Worm (Caenorhabditis elegans) whole organism, L2 larva: ENCODE measurements around the gene fbxl-3.
"Not testable (repeated sequence)": the region's sequence is repeated elsewhere in the genome, so short reads cannot be mapped to it uniquely, and the experiment has no call there.

Experiments
- C34F6.9 ChIP-seq: fragments of 150-350 bp; optimal IDR thresholded peaks from 2 replicates; lab custom pipeline; 2014; ENCODE audit warnings: missing biosample characterization, missing genetic modification characterization
- F13H6.1 ChIP-seq: sonication (generic microtip); optimal IDR thresholded peaks from 2 replicates; lab custom pipeline; 2016; ENCODE audit warnings: missing genetic modification characterization, missing compliant biosample characterization
- R02D3.7 ChIP-seq: fragments of 150-350 bp; optimal IDR thresholded peaks from 2 replicates; lab custom pipeline; 2014; ENCODE audit warnings: missing biosample characterization, missing genetic modification characterization
- Y55F3AM.14 ChIP-seq: fragments of 200-800 bp; sonication (Bioruptor generic); optimal IDR thresholded peaks from 2 replicates; lab custom pipeline; 2018; ENCODE audit warnings: mild to moderate bottlenecking, missing genetic modification characterization, missing compliant biosample characterization
- ZK546.5 ChIP-seq: sonication (generic microtip); optimal IDR thresholded peaks from 2 replicates; lab custom pipeline; 2017; ENCODE audit warnings: missing biosample characterization, missing genetic modification characterization
- blmp-1 ChIP-seq: sonication (generic microtip); optimal IDR thresholded peaks from 2 replicates; lab custom pipeline; 2017; ENCODE audit warnings: missing genetic modification characterization, mild to moderate bottlenecking, missing compliant biosample characterization, antibody characterized with exemption, moderate library complexity; ENCODE audit not compliant: insufficient read depth
- ceh-16 ChIP-seq: fragments of 150-350 bp; optimal IDR thresholded peaks from 2 replicates; lab custom pipeline; 2014; ENCODE audit warnings: missing biosample characterization, missing genetic modification characterization
- ceh-82 ChIP-seq: fragments of 150-350 bp; optimal IDR thresholded peaks from 2 replicates; lab custom pipeline; 2014; ENCODE audit warnings: missing biosample characterization, missing genetic modification characterization
- crh-2 ChIP-seq: sonication (generic microtip); optimal IDR thresholded peaks from 2 replicates; lab custom pipeline; 2017; ENCODE audit warnings: missing biosample characterization, missing genetic modification characterization
- dmd-4 ChIP-seq: sonication (generic microtip); optimal IDR thresholded peaks from 2 replicates; lab custom pipeline; 2017; ENCODE audit warnings: missing biosample characterization, missing genetic modification characterization
- egl-27 ChIP-seq: sonication (generic microtip); optimal IDR thresholded peaks from 3 replicates; lab custom pipeline; 2017; ENCODE audit warnings: missing biosample characterization, missing genetic modification reagents, missing genetic modification characterization
- elt-1 ChIP-seq: fragments of 150-350 bp; optimal IDR thresholded peaks from 2 replicates; lab custom pipeline; 2014; ENCODE audit warnings: missing biosample characterization, missing genetic modification characterization
- elt-3 ChIP-seq: sonication (generic microtip); optimal IDR thresholded peaks from 2 replicates; lab custom pipeline; 2017; ENCODE audit warnings: missing biosample characterization, missing genetic modification characterization
- fos-1 ChIP-seq: fragments of 150-350 bp; optimal IDR thresholded peaks from 2 replicates; lab custom pipeline; 2014; ENCODE audit warnings: missing biosample characterization, missing genetic modification characterization
- gmeb-1 ChIP-seq: fragments of 150-350 bp; optimal IDR thresholded peaks from 2 replicates; lab custom pipeline; 2014; ENCODE audit warnings: missing biosample characterization, missing genetic modification characterization
- lin-11 ChIP-seq: fragments of 150-350 bp; sonication (generic microtip); optimal IDR thresholded peaks from 2 replicates; lab custom pipeline; 2014; ENCODE audit warnings: missing biosample characterization, missing genetic modification characterization, inconsistent platforms, mixed read lengths
- lin-13 ChIP-seq: fragments of 150-350 bp; optimal IDR thresholded peaks from 2 replicates; lab custom pipeline; 2014; ENCODE audit warnings: missing biosample characterization, missing genetic modification reagents, missing genetic modification characterization
- lsy-2 ChIP-seq, 2 experiments: fragments of 150-350 bp in 1 of 2; sonication (generic microtip) in 1 of 2; optimal IDR thresholded peaks; 2 replicates each; lab custom pipeline; 2014 to 2017; ENCODE audit warnings: missing biosample characterization in 2 of 2, missing genetic modification characterization in 2 of 2
- mab-5 ChIP-seq: fragments of 150-350 bp; optimal IDR thresholded peaks from 2 replicates; lab custom pipeline; 2014; ENCODE audit warnings: missing biosample characterization, missing genetic modification characterization
- nhr-10 ChIP-seq: sonication (generic microtip); optimal IDR thresholded peaks from 2 replicates; lab custom pipeline; 2017; ENCODE audit warnings: missing biosample characterization, missing genetic modification characterization
- nhr-11 ChIP-seq: fragments of 150-350 bp; optimal IDR thresholded peaks from 2 replicates; lab custom pipeline; 2014; ENCODE audit warnings: missing biosample characterization, missing genetic modification characterization
- nhr-129 ChIP-seq: fragments of 150-350 bp; optimal IDR thresholded peaks from 2 replicates; lab custom pipeline; 2014; ENCODE audit warnings: missing biosample characterization, missing genetic modification characterization
- nhr-21 ChIP-seq: fragments of 150-350 bp; optimal IDR thresholded peaks from 2 replicates; lab custom pipeline; 2014; ENCODE audit warnings: missing biosample characterization, missing genetic modification characterization
- nhr-25 ChIP-seq: fragments of 150-350 bp; sonication (generic microtip); optimal IDR thresholded peaks from 3 replicates; lab custom pipeline; 2014; ENCODE audit warnings: missing biosample characterization, missing genetic modification characterization
- nhr-77 ChIP-seq: fragments of 150-350 bp; optimal IDR thresholded peaks from 2 replicates; lab custom pipeline; 2014; ENCODE audit warnings: missing biosample characterization, missing genetic modification characterization
- peb-1 ChIP-seq: fragments of 150-350 bp; optimal IDR thresholded peaks from 2 replicates; lab custom pipeline; 2014; ENCODE audit warnings: missing biosample characterization, missing genetic modification characterization
- sem-4 ChIP-seq: fragments of 150-350 bp; optimal IDR thresholded peaks from 2 replicates; lab custom pipeline; 2014; ENCODE audit warnings: missing biosample characterization, missing genetic modification reagents, missing genetic modification characterization
- sma-3 ChIP-seq: sonication (generic microtip); optimal IDR thresholded peaks from 2 replicates; lab custom pipeline; 2016; ENCODE audit warnings: missing genetic modification reagents, missing genetic modification characterization, missing compliant biosample characterization
- sma-9 ChIP-seq, 2 experiments: fragments of 150-350 bp in 1 of 2; sonication (generic microtip) in 1 of 2; optimal IDR thresholded peaks; 2 replicates each; lab custom pipeline; 2014 to 2016; ENCODE audit warnings: missing genetic modification characterization in 2 of 2, mild to moderate bottlenecking in 1 of 2, missing biosample characterization in 1 of 2, missing compliant biosample characterization in 1 of 2, missing genetic modification reagents in 1 of 2, moderate library complexity in 1 of 2
- snpc-4 ChIP-seq: fragments of 150-350 bp; optimal IDR thresholded peaks from 2 replicates; lab custom pipeline; 2014; ENCODE audit warnings: missing biosample characterization, missing genetic modification characterization
- unc-55 ChIP-seq: fragments of 150-350 bp; sonication (generic microtip); optimal IDR thresholded peaks from 3 replicates; lab custom pipeline; 2014; ENCODE audit warnings: missing biosample characterization, missing genetic modification reagents, missing genetic modification characterization
- ztf-1 ChIP-seq: fragments of 200-800 bp; sonication (Bioruptor generic); conservative IDR thresholded peaks from 2 replicates; pipeline ENCODE4 v1.3.6; 2022; ENCODE audit warnings: missing genetic modification characterization, missing compliant biosample characterization
- ztf-11 ChIP-seq: sonication (generic microtip); optimal IDR thresholded peaks from 2 replicates; lab custom pipeline; 2017; ENCODE audit warnings: missing biosample characterization, missing genetic modification characterization

The fbxl-3 gene

DNA sequence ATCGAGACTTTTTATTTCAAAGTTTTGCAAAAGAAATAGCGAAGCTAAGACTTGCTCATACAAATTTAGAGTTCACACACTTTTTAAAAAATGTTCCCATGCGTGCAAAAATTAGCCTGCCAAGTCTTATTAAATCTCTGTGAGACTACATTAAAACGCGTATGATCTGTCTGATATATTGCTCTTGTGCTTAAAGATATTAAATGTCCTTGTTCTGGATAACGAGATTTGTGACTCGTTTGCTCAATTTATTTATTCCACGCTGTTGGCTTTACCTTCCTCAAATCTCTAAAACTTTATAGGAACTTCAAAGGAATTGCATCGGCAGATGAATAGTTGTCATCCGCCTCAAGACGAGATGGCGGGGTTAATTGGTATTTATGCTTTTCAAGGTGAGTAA lies 43.3 kb downstream of the fbxl-3 start, which contains the start of gene srg-69:
srg-69 (plus strand) TSS at position 301 of the 400 bp plus-strand sequence.
- TF ChIP-seq lsy-2 (tag; optimal IDR thresholded peaks at IDR 0.05; lab: Kevin White, UChicago) (no peak), F13H6.1 (tag; lab: Kevin White, UChicago) (no peak)

DNA sequence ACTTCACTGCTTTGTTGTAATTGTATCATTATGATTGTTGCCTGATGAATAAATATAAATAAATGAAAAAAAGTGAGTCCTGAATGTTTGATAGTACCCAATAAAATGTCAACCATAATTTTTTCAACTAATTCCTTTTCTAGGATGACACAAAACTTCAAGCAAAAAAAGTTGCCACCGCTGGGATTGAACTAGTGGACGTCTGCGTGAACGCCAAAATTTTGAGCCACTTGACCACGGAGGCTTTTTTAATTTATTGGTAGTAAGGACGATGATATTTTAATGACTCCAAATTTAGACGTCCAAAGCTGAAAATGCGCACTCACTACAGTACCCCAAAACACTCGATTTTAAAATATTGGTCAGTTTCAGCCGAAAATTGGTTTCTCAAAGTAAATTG lies 45.1 kb downstream of the fbxl-3 start:
- TF ChIP-seq ztf-1 (GFP tag; lab: Robert Waterston, UW), result no peak
- TF ChIP-seq blmp-1 (tag; lab: Kevin White, UChicago), result no peak
- no peak for TF ChIP-seq elt-1 (tag; lab: Kevin White, UChicago)
- TF ChIP-seq sma-3, result peak; percentile 22
- TF ChIP-seq sem-4 (tag; lab: Kevin White, UChicago), result no peak
- TF ChIP-seq peb-1 (tag; lab: Kevin White, UChicago), result no peak
- no peak for TF ChIP-seq elt-3 (tag; lab: Kevin White, UChicago)
- TF ChIP-seq egl-27 (tag; lab: Kevin White, UChicago), result no peak
- TF ChIP-seq ztf-11 (tag; lab: Kevin White, UChicago), result no peak
- TF ChIP-seq nhr-11 (tag; lab: Kevin White, UChicago), result no peak
- no peak for TF ChIP-seq fos-1 (tag; lab: Kevin White, UChicago)
- no peak for TF ChIP-seq crh-2 (tag; lab: Kevin White, UChicago)
- no peak for TF ChIP-seq nhr-77 (tag; lab: Kevin White, UChicago)
- TF ChIP-seq R02D3.7 (tag; lab: Kevin White, UChicago), result no peak
- TF ChIP-seq dmd-4 (tag; lab: Kevin White, UChicago), result no peak
- TF ChIP-seq sma-9 (GFP tag; optimal IDR thresholded peaks at IDR 0.05; lab: Kevin White, UChicago), result peak; percentile 17
- TF ChIP-seq sma-9 (tag; optimal IDR thresholded peaks at IDR 0.05; lab: Kevin White, UChicago), result no peak
- TF ChIP-seq nhr-10 (tag; lab: Kevin White, UChicago), result no peak
- TF ChIP-seq lsy-2 (tag; optimal IDR thresholded peaks at IDR 0.05; lab: Kevin White, UChicago), result peak in 1 of 2 experiments; percentile 22
- peak; percentile 25 for TF ChIP-seq Y55F3AM.14 (GFP tag; lab: Kevin White, UChicago)
- TF ChIP-seq, all 48 proteins: peak for 4

DNA sequence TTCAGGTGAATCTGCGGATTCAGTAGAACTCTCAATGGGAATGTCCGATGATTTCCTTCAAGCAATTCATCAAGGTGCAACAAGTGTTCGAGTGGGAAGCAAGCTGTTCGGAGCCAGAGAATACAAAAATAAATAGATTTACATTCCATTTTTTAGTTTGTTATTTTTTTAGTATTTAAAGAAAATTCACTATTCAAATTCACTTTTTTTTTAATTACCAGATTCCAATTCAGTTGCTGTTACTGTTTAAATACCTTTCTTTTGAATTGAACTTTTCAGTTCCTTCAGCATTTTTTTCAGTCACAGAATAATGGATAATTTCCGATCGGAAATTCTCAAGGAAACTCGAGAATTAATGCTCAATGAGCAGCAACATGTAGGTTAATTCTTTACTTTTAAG lies 46.9 kb downstream of the fbxl-3 start, which contains the start of gene F09E5.7:
F09E5.7 (plus strand) TSS at position 301 of the 400 bp plus-strand sequence.
- TF ChIP-seq blmp-1 (tag; lab: Kevin White, UChicago) (no peak), nhr-11 (tag; lab: Kevin White, UChicago) (no peak), R02D3.7 (tag; lab: Kevin White, UChicago) (no peak), sem-4 (tag; lab: Kevin White, UChicago) (no peak), C34F6.9 (tag; lab: Kevin White, UChicago) (no peak), dmd-4 (tag; lab: Kevin White, UChicago) (no peak), ceh-82 (tag; lab: Kevin White, UChicago) (no peak), ceh-16 (tag; lab: Kevin White, UChicago) (no peak), lin-11 (tag; lab: Kevin White, UChicago) (no peak), Y55F3AM.14 (GFP tag; lab: Kevin White, UChicago) (no peak), ZK546.5 (tag; lab: Kevin White, UChicago) (no peak)
- TF ChIP-seq, all 48 proteins: peak for 0

DNA sequence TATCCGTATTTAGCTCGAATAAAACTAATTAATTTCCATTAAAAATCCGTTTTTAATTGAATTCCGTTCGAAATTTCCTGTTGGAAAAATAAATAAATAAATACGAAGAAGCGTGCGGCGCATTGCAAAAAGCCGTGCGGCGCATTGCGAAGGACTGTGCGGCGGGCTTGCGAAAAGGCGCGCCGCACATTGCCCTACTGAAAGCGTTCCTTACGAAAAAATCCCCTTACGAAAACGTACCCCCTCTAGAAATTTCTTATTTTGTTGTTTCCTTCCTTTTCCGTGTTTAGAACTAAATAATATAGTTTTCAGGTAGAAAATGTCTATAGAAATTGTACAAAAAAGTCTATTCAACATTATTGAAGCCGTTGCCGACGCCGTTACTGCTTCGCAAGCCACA lies 48.3 kb downstream of the fbxl-3 start, which contains the start of gene F09E5.8:
F09E5.8 (plus strand) TSS at position 313 of the 400 bp plus-strand sequence.
- TF ChIP-seq snpc-4 (tag; lab: Kevin White, UChicago); nhr-129; sma-9 (GFP tag; optimal IDR thresholded peaks at IDR 0.05; lab: Kevin White, UChicago); sma-9 (tag; optimal IDR thresholded peaks at IDR 0.05; lab: Kevin White, UChicago): not testable (repeated sequence)
- TF ChIP-seq, all 48 proteins: peak for 0; not testable (repeated sequence) for 48

DNA sequence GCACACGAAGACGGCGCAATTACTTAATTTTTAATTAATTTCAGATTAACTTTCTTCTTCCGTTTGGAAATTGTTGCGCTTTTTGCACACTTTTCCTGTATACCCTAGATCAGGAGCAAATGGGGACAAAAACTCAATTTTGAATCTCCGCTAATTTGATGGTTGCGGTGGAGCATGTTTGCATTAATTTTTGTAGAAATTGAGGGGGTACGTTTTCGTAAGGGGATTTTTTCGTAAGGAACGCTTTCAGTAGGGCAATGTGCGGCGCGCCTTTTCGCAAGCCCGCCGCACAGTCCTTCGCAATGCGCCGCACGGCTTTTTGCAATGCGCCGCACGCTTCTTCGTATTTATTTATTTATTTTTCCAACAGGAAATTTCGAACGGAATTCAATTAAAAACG lies 52.4 kb downstream of the fbxl-3 start:
- TF ChIP-seq mab-5 (tag; lab: Kevin White, UChicago) (peak; percentile 27), gmeb-1 (tag; lab: Kevin White, UChicago) (peak; percentile 94), unc-55 (GFP tag; lab: Kevin White, UChicago) (peak; percentile 65), nhr-21 (tag; lab: Kevin White, UChicago) (peak; percentile 37), F13H6.1 (tag; lab: Kevin White, UChicago) (peak; percentile 54), sma-3 (peak; percentile 55), snpc-4 (tag; lab: Kevin White, UChicago) (peak; percentile 23), nhr-129 (peak; percentile 69), crh-2 (tag; lab: Kevin White, UChicago) (peak; percentile 50), lin-13 (GFP tag; lab: Kevin White, UChicago) (peak; percentile 82), C34F6.9 (tag; lab: Kevin White, UChicago) (peak; percentile 64), lsy-2 (tag; optimal IDR thresholded peaks at IDR 0.05; lab: Kevin White, UChicago) (peak; percentile 53 to 77), sma-9 (GFP tag; optimal IDR thresholded peaks at IDR 0.05; lab: Kevin White, UChicago) (peak; percentile 46), nhr-25 (tag; lab: Kevin White, UChicago) (peak; percentile 31)
- not testable (repeated sequence) for TF ChIP-seq sma-9 (tag; optimal IDR thresholded peaks at IDR 0.05; lab: Kevin White, UChicago)
- TF ChIP-seq, all 48 proteins: peak for 14; not testable (repeated sequence) for 34
